Worm (Caenorhabditis elegans) whole organism, L1 larva: Measurements from ENCODE around the gene F09E5.16.

Source experiments
- C16A3.4 ChIP-seq: fragments of 150-350 bp; optimal IDR thresholded peaks from 2 replicates; lab custom pipeline; 2014; ENCODE audit warnings: missing biosample characterization, missing genetic modification characterization
- alr-1 ChIP-seq: fragments of 200-800 bp; sonication (Bioruptor generic); optimal IDR thresholded peaks from 2 replicates; lab custom pipeline; 2018; ENCODE audit warnings: borderline replicate concordance, mild to moderate bottlenecking, missing genetic modification characterization, missing compliant biosample characterization
- ama-1 ChIP-seq: fragments of 150-350 bp; optimal IDR thresholded peaks from 2 replicates; lab custom pipeline; 2014
- blmp-1 ChIP-seq: fragments of 150-350 bp; optimal IDR thresholded peaks from 2 replicates; lab custom pipeline; 2014; ENCODE audit warnings: missing biosample characterization, missing genetic modification characterization
- ceh-63 ChIP-seq: fragments of 200-800 bp; sonication (Bioruptor generic); optimal IDR thresholded peaks from 2 replicates; lab custom pipeline; 2018; ENCODE audit warnings: mild to moderate bottlenecking, missing genetic modification characterization, missing compliant biosample characterization
- ceh-82 ChIP-seq, 3 experiments: fragments of 150-350 bp in 1 of 3; sonication (generic microtip) in 2 of 3; optimal IDR thresholded peaks; 2 replicates each; lab custom pipeline; 2014 to 2017; ENCODE audit warnings: missing biosample characterization in 3 of 3, missing genetic modification characterization in 3 of 3
- ceh-88 ChIP-seq: fragments of 200-800 bp; sonication (Bioruptor generic); IDR thresholded peaks from 2 replicates; pipeline ENCODE4 v1.3.6; 2022; ENCODE audit warnings: missing genetic modification characterization, missing compliant biosample characterization
- ceh-90 ChIP-seq: sonication (generic microtip); optimal IDR thresholded peaks from 2 replicates; lab custom pipeline; 2016; ENCODE audit warnings: missing genetic modification characterization, missing compliant biosample characterization
- dsc-1 ChIP-seq: sonication (generic microtip); optimal IDR thresholded peaks from 2 replicates; lab custom pipeline; 2016; ENCODE audit warnings: mild to moderate bottlenecking, missing genetic modification characterization, missing compliant biosample characterization
- efl-1 ChIP-seq, 4 experiments: fragments of 150-350 bp; optimal IDR thresholded peaks in 3 of 4; peaks in 1 of 4; 1 replicate in 1 of 4; 2 replicates in 3 of 4; lab custom pipeline; 2014; ENCODE audit warnings: missing biosample characterization in 2 of 4, missing genetic modification characterization in 2 of 4, missing genetic modification reagents in 2 of 4
- elt-2 ChIP-seq: sonication (generic microtip); optimal IDR thresholded peaks from 2 replicates; lab custom pipeline; 2016; ENCODE audit warnings: missing genetic modification characterization, mild to moderate bottlenecking, inconsistent platforms, missing compliant biosample characterization, missing genetic modification reagents
- fos-1 ChIP-seq: fragments of 150-350 bp; optimal IDR thresholded peaks from 2 replicates; lab custom pipeline; 2014; ENCODE audit warnings: missing biosample characterization, missing genetic modification characterization
- grh-1 ChIP-seq: fragments of 200-800 bp; sonication (Bioruptor generic); IDR thresholded peaks from 2 replicates; pipeline ENCODE4 v1.3.6; 2022; ENCODE audit warnings: missing genetic modification reagents, missing genetic modification characterization, missing compliant biosample characterization
- hlh-17 ChIP-seq: fragments of 200-800 bp; sonication (Bioruptor generic); optimal IDR thresholded peaks from 2 replicates; lab custom pipeline; 2018; ENCODE audit warnings: missing genetic modification characterization, mild to moderate bottlenecking, missing compliant biosample characterization, moderate library complexity, borderline replicate concordance
- hlh-4 ChIP-seq: sonication (generic microtip); optimal IDR thresholded peaks from 2 replicates; lab custom pipeline; 2016; ENCODE audit warnings: mild to moderate bottlenecking, missing genetic modification characterization, missing compliant biosample characterization
- lin-39 ChIP-seq: fragments of 150-350 bp; optimal IDR thresholded peaks from 2 replicates; lab custom pipeline; 2014; ENCODE audit warnings: missing biosample characterization, missing genetic modification reagents, missing genetic modification characterization
- lsy-2 ChIP-seq, 2 experiments: fragments of 150-350 bp; optimal IDR thresholded peaks; 2 replicates each; lab custom pipeline; 2014; ENCODE audit warnings: missing biosample characterization in 2 of 2, missing genetic modification characterization in 2 of 2
- mab-9 ChIP-seq: fragments of 200-800 bp; sonication (Bioruptor generic); IDR thresholded peaks from 2 replicates; pipeline ENCODE4 v1.3.6; 2022; ENCODE audit warnings: missing genetic modification reagents, missing genetic modification characterization, missing compliant biosample characterization
- mdl-1 ChIP-seq, 2 experiments: fragments of 150-350 bp; optimal IDR thresholded peaks; 2 replicates each; lab custom pipeline; 2014 to 2017; ENCODE audit warnings: missing biosample characterization in 2 of 2, missing genetic modification characterization in 2 of 2, inconsistent platforms in 1 of 2
- nhr-28 ChIP-seq: fragments of 150-350 bp; optimal IDR thresholded peaks from 2 replicates; lab custom pipeline; 2014; ENCODE audit warnings: missing biosample characterization, missing genetic modification characterization
- nhr-47 ChIP-seq: sonication (generic microtip); optimal IDR thresholded peaks from 2 replicates; lab custom pipeline; 2016; ENCODE audit warnings: mild to moderate bottlenecking, missing genetic modification characterization, moderate library complexity, missing compliant biosample characterization
- nhr-76 ChIP-seq: sonication (generic microtip); optimal IDR thresholded peaks from 2 replicates; lab custom pipeline; 2017; ENCODE audit warnings: missing biosample characterization, missing genetic modification characterization
- nhr-85 ChIP-seq: sonication (generic microtip); peaks from one replicate; lab custom pipeline; 2016; ENCODE audit warnings: missing genetic modification characterization, inconsistent platforms, missing compliant biosample characterization
- nhr-90 ChIP-seq: sonication (generic microtip); optimal IDR thresholded peaks from 2 replicates; lab custom pipeline; 2016; ENCODE audit warnings: mild to moderate bottlenecking, missing genetic modification characterization, missing compliant biosample characterization; ENCODE audit not compliant: poor library complexity
- pag-3 ChIP-seq: sonication (generic microtip); optimal IDR thresholded peaks from 2 replicates; lab custom pipeline; 2017; ENCODE audit warnings: missing genetic modification characterization, mild to moderate bottlenecking, missing compliant biosample characterization, antibody characterized with exemption, borderline replicate concordance; ENCODE audit not compliant: insufficient read depth
- pax-3 ChIP-seq: fragments of 200-800 bp; sonication (Bioruptor generic); optimal IDR thresholded peaks from 2 replicates; lab custom pipeline; 2018; ENCODE audit warnings: mild to moderate bottlenecking, missing genetic modification characterization, moderate library complexity, missing compliant biosample characterization
- pqm-1 ChIP-seq: sonication (generic microtip); optimal IDR thresholded peaks from 3 replicates; lab custom pipeline; 2017; ENCODE audit warnings: missing biosample characterization, missing genetic modification characterization
- rnt-1 ChIP-seq: sonication (generic microtip); optimal IDR thresholded peaks from 2 replicates; lab custom pipeline; 2016; ENCODE audit warnings: mild to moderate bottlenecking, missing genetic modification characterization, moderate library complexity, missing compliant biosample characterization
- snu-23 ChIP-seq: sonication (generic microtip); optimal IDR thresholded peaks from 2 replicates; lab custom pipeline; 2016; ENCODE audit warnings: missing genetic modification characterization, missing compliant biosample characterization
- sptf-1 ChIP-seq: fragments of 150-350 bp; optimal IDR thresholded peaks from 2 replicates; lab custom pipeline; 2014; ENCODE audit warnings: missing biosample characterization, missing genetic modification characterization
- sup-37 ChIP-seq: fragments of 200-800 bp; sonication (Bioruptor generic); optimal IDR thresholded peaks from 2 replicates; lab custom pipeline; 2018; ENCODE audit warnings: mild to moderate bottlenecking, missing genetic modification characterization, missing compliant biosample characterization
- swsn-7 ChIP-seq: sonication (generic microtip); optimal IDR thresholded peaks from 2 replicates; lab custom pipeline; 2016; ENCODE audit warnings: missing genetic modification characterization, missing compliant biosample characterization
- tbx-2 ChIP-seq: sonication (generic microtip); optimal IDR thresholded peaks from 2 replicates; lab custom pipeline; 2016; ENCODE audit warnings: missing genetic modification characterization, missing compliant biosample characterization
- tlp-1 ChIP-seq: fragments of 150-350 bp; optimal IDR thresholded peaks from 2 replicates; lab custom pipeline; 2014; ENCODE audit warnings: missing biosample characterization, missing genetic modification characterization
- unc-130 ChIP-seq: fragments of 150-350 bp; optimal IDR thresholded peaks from 2 replicates; lab custom pipeline; 2017; ENCODE audit warnings: missing biosample characterization, missing genetic modification characterization, inconsistent platforms
- unc-62 ChIP-seq: fragments of 150-350 bp; optimal IDR thresholded peaks from 2 replicates; lab custom pipeline; 2014; ENCODE audit warnings: missing biosample characterization, missing genetic modification reagents, missing genetic modification characterization
- unc-98 ChIP-seq: fragments of 200-800 bp; sonication (Bioruptor generic); IDR thresholded peaks from 2 replicates; pipeline ENCODE4 v1.3.6; 2022; ENCODE audit warnings: missing genetic modification characterization, missing compliant biosample characterization
- vab-15 ChIP-seq: sonication (generic microtip); optimal IDR thresholded peaks from 2 replicates; lab custom pipeline; 2017; ENCODE audit warnings: missing genotype, mild to moderate bottlenecking, missing genetic modification characterization, missing compliant biosample characterization
- xbp-1 ChIP-seq: sonication (generic microtip); optimal IDR thresholded peaks from 2 replicates; lab custom pipeline; 2016; ENCODE audit warnings: missing genetic modification characterization, missing compliant biosample characterization
- zag-1 ChIP-seq: fragments of 150-350 bp; optimal IDR thresholded peaks from 2 replicates; lab custom pipeline; 2014; ENCODE audit warnings: missing biosample characterization, missing genetic modification characterization
- zip-4 ChIP-seq: fragments of 200-800 bp; sonication (Bioruptor generic); optimal IDR thresholded peaks from 2 replicates; lab custom pipeline; 2018; ENCODE audit warnings: mild to moderate bottlenecking, missing genetic modification characterization, moderate library complexity, missing compliant biosample characterization

Gene F09E5.16

ce11 chrII:5389831-5390323 lies 24.3 kb upstream of the F09E5.16 start, which contains the start of gene ndx-6 (continued):
- TF ChIP-seq blmp-1: peak; percentile 81

- TF ChIP-seq vab-15 (tag; lab: Kevin White, UChicago): no peak
- no peak for TF ChIP-seq mab-9
- TF ChIP-seq nhr-90 (tag; lab: Kevin White, UChicago): no peak
- TF ChIP-seq ama-1: no peak
- TF ChIP-seq zag-1 (tag; lab: Kevin White, UChicago): no peak
- no peak for TF ChIP-seq tbx-2 (tag; lab: Kevin White, UChicago)
- TF ChIP-seq dsc-1 (tag; lab: Kevin White, UChicago): no peak
- TF ChIP-seq lsy-2 (tag; optimal IDR thresholded peaks at IDR 0.05; lab: Kevin White, UChicago): no peak
- TF ChIP-seq unc-98: no peak
- no peak for TF ChIP-seq alr-1 (tag; lab: Kevin White, UChicago)
- TF ChIP-seq ceh-88 (GFP tag; lab: Robert Waterston, UW): no peak
- no peak for TF ChIP-seq sup-37
- no peak for TF ChIP-seq nhr-76 (tag; lab: Kevin White, UChicago)
- no peak for TF ChIP-seq lin-39 (tag; lab: Kevin White, UChicago)
- TF ChIP-seq pax-3 (tag; lab: Kevin White, UChicago): no peak
- TF ChIP-seq nhr-85 (tag; lab: Kevin White, UChicago): peak; percentile 29
- no peak for TF ChIP-seq tlp-1 (tag; lab: Kevin White, UChicago)
- no peak for TF ChIP-seq zip-4
- no peak for TF ChIP-seq pag-3
- no peak for TF ChIP-seq efl-1 (optimal IDR thresholded peaks at IDR 0.05; lab: Kevin White, UChicago)
- peak in 1 of 2 experiments; percentile 4 for TF ChIP-seq efl-1 (GFP tag; optimal IDR thresholded peaks at IDR 0.05 in 1 of 2; lab: Kevin White, UChicago)
- TF ChIP-seq ceh-90 (tag; lab: Kevin White, UChicago): no peak
- TF ChIP-seq blmp-1: no peak
- no peak for TF ChIP-seq hlh-17 (GFP tag; lab: Kevin White, UChicago)
- TF ChIP-seq C16A3.4 (tag; lab: Kevin White, UChicago): no peak
- peak; percentile 16 for TF ChIP-seq ceh-63 (GFP tag; lab: Kevin White, UChicago)
- no peak for TF ChIP-seq pqm-1 (tag; lab: Kevin White, UChicago)
These were observed 23.4 kb upstream of the F09E5.16 start, which contains the start of gene rsp-4 for ce11 chrII:5388786-5389421. rsp-4 (minus strand) TSS chrII:5388836.

ce11 chrII:5387217-5387616 lies 21.7 kb upstream of the F09E5.16 start, which contains the start of gene ccpp-6:
ccpp-6 (minus strand) TSS chrII:5387317.
- TF ChIP-seq unc-62 (no peak), tbx-2 (tag; lab: Kevin White, UChicago) (no peak), fos-1 (tag; lab: Kevin White, UChicago) (no peak), unc-98 (no peak), hlh-4 (tag; lab: Kevin White, UChicago) (no peak), nhr-28 (no peak), hlh-17 (GFP tag; lab: Kevin White, UChicago) (no peak), efl-1 (optimal IDR thresholded peaks at IDR 0.05; lab: Kevin White, UChicago) (no peak), efl-1 (GFP tag; optimal IDR thresholded peaks at IDR 0.05 in 1 of 2; lab: Kevin White, UChicago) (peak in 1 of 2 experiments; percentile 3), C16A3.4 (tag; lab: Kevin White, UChicago) (no peak)

DNA sequence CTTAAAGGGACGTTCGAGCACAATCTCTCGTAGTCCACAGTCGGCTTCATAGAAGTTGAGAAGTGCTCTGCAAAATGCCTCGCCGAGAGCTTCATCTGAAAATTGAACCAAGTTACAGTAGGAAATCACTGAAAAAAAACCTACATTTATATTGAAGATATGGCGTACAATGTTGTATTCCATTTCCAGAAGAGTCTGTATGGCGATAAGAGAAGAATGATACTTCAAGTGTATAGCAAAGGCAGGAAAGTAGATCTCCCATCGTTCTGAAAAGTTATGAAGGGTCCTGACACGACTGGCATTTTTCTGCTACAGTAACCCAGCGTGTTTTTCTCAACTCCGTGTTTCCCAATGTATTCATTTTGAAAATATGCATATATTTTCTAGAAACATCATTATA lies 18.7 kb upstream of the F09E5.16 start:
- TF ChIP-seq efl-1 (optimal IDR thresholded peaks at IDR 0.05; lab: Kevin White, UChicago) (no peak), efl-1 (GFP tag; optimal IDR thresholded peaks at IDR 0.05 in 1 of 2; lab: Kevin White, UChicago) (peak in 1 of 2 experiments; percentile 61), C16A3.4 (tag; lab: Kevin White, UChicago) (no peak)

- peak; percentile 50 for TF ChIP-seq swsn-7 (tag; lab: Kevin White, UChicago)
- TF ChIP-seq efl-1 (optimal IDR thresholded peaks at IDR 0.05; lab: Kevin White, UChicago): peak; percentile 53 to 54
- peak; percentile 21 to 95 for TF ChIP-seq efl-1 (GFP tag; optimal IDR thresholded peaks at IDR 0.05 in 1 of 2; lab: Kevin White, UChicago)
- TF ChIP-seq nhr-47: peak; percentile 37
- peak; percentile 81 for TF ChIP-seq nhr-85 (tag; lab: Kevin White, UChicago)
- TF ChIP-seq ceh-82 (tag; optimal IDR thresholded peaks at IDR 0.05; lab: Kevin White, UChicago): peak in 1 of 3 experiments; percentile 17
- peak; percentile 80 for TF ChIP-seq snu-23 (GFP tag; lab: Kevin White, UChicago)
- peak; percentile 16 for TF ChIP-seq rnt-1 (tag; lab: Kevin White, UChicago)
- no peak for TF ChIP-seq tlp-1 (tag; lab: Kevin White, UChicago)
- TF ChIP-seq grh-1 (GFP tag; lab: Robert Waterston, UW): peak; percentile 44
- TF ChIP-seq unc-130 (tag; lab: Kevin White, UChicago): no peak
- TF ChIP-seq xbp-1 (tag; lab: Kevin White, UChicago): peak; percentile 30
- peak; percentile 32 for TF ChIP-seq tbx-2 (tag; lab: Kevin White, UChicago)
- peak in 1 of 2 experiments; percentile 36 for TF ChIP-seq mdl-1 (tag; optimal IDR thresholded peaks at IDR 0.05; lab: Kevin White, UChicago)
- TF ChIP-seq elt-2: peak; percentile 68
- TF ChIP-seq C16A3.4 (tag; lab: Kevin White, UChicago): peak; percentile 60
- no peak for TF ChIP-seq sptf-1 (tag; lab: Kevin White, UChicago)
These were observed 14.1 kb upstream of the F09E5.16 start, which contains the start of gene pkc-3 for ce11 chrII:5379614-5380077. pkc-3 (plus strand) TSS chrII:5380027.
